Worm (Caenorhabditis elegans) whole organism, mixed stage, embryonic: ENCODE data around the gene C09H10.9.
A peak's percentile ranks its signal among the peaks of the same experiment; 100 is the strongest.

Source experiments
- M03D4.4 ChIP-seq: sonication (generic microtip); optimal IDR thresholded peaks from 2 replicates; lab custom pipeline; 2017; ENCODE audit warnings: mild to moderate bottlenecking, missing genetic modification characterization, missing compliant biosample characterization
- blmp-1 ChIP-seq: fragments of 150-350 bp; optimal IDR thresholded peaks from 2 replicates; lab custom pipeline; 2014; ENCODE audit warnings: missing biosample characterization, missing genetic modification characterization
- ceh-39 ChIP-seq: fragments of 150-350 bp; optimal IDR thresholded peaks from 2 replicates; lab custom pipeline; 2014; ENCODE audit warnings: missing biosample characterization, missing genetic modification characterization
- ceh-43 ChIP-seq: fragments of 200-800 bp; sonication (Bioruptor generic); optimal IDR thresholded peaks from 2 replicates; lab custom pipeline; 2018; ENCODE audit warnings: mild to moderate bottlenecking, missing genetic modification characterization, moderate library complexity, missing compliant biosample characterization
- ceh-83 ChIP-seq: fragments of 200-800 bp; sonication (Bioruptor generic); optimal IDR thresholded peaks from 2 replicates; lab custom pipeline; 2018; ENCODE audit warnings: mild to moderate bottlenecking, missing genetic modification characterization, missing compliant biosample characterization
- ces-1 ChIP-seq: fragments of 150-350 bp; optimal IDR thresholded peaks from 2 replicates; lab custom pipeline; 2014; ENCODE audit warnings: missing biosample characterization, missing genetic modification reagents, missing genetic modification characterization
- cnd-1 ChIP-seq: fragments of 200-800 bp; sonication (Bioruptor generic); optimal IDR thresholded peaks from 2 replicates; lab custom pipeline; 2018; ENCODE audit warnings: mild to moderate bottlenecking, missing genetic modification characterization, missing compliant biosample characterization
- drap-1 ChIP-seq: fragments of 200-800 bp; sonication (Bioruptor generic); optimal IDR thresholded peaks from 3 replicates; lab custom pipeline; 2018; ENCODE audit warnings: mild to moderate bottlenecking, missing genetic modification characterization, missing compliant biosample characterization
- elt-1 ChIP-seq: sonication (generic microtip); optimal IDR thresholded peaks from 2 replicates; lab custom pipeline; 2017; ENCODE audit warnings: missing genetic modification characterization, mild to moderate bottlenecking, missing compliant biosample characterization, antibody characterized with exemption, moderate library complexity, borderline replicate concordance; ENCODE audit not compliant: insufficient read depth
- elt-3 ChIP-seq: fragments of 150-350 bp; optimal IDR thresholded peaks from 2 replicates; lab custom pipeline; 2014; ENCODE audit warnings: missing biosample characterization, missing genetic modification characterization
- flh-1 ChIP-seq: fragments of 200-800 bp; sonication (Bioruptor generic); optimal IDR thresholded peaks from 2 replicates; lab custom pipeline; 2018; ENCODE audit warnings: mild to moderate bottlenecking, missing genetic modification characterization, moderate library complexity, missing compliant biosample characterization
- ham-2 ChIP-seq: fragments of 200-800 bp; sonication (Bioruptor generic); optimal IDR thresholded peaks from 2 replicates; lab custom pipeline; 2018; ENCODE audit warnings: mild to moderate bottlenecking, missing genetic modification characterization, missing compliant biosample characterization
- hlh-1 ChIP-seq: fragments of 150-350 bp; optimal IDR thresholded peaks from 2 replicates; lab custom pipeline; 2014; ENCODE audit warnings: missing biosample characterization, missing genetic modification reagents, missing genetic modification characterization
- lin-13 ChIP-seq: fragments of 150-350 bp; optimal IDR thresholded peaks from 2 replicates; lab custom pipeline; 2014; ENCODE audit warnings: missing biosample characterization, missing genetic modification characterization
- lin-32 ChIP-seq: fragments of 200-800 bp; sonication (Bioruptor generic); optimal IDR thresholded peaks from 2 replicates; lab custom pipeline; 2018; ENCODE audit warnings: mild to moderate bottlenecking, missing genetic modification characterization, missing compliant biosample characterization
- lsy-2 ChIP-seq: fragments of 150-350 bp; optimal IDR thresholded peaks from 2 replicates; lab custom pipeline; 2014; ENCODE audit warnings: missing biosample characterization, missing genetic modification characterization
- mep-1 ChIP-seq: fragments of 150-350 bp; optimal IDR thresholded peaks from 2 replicates; lab custom pipeline; 2017; ENCODE audit warnings: missing biosample characterization, missing genetic modification reagents, missing genetic modification characterization, inconsistent platforms
- mls-2 ChIP-seq: sonication (generic microtip); optimal IDR thresholded peaks from 2 replicates; lab custom pipeline; 2016; ENCODE audit warnings: mild to moderate bottlenecking, missing genetic modification characterization, moderate library complexity, missing compliant biosample characterization
- nhr-12 ChIP-seq: fragments of 150-350 bp; optimal IDR thresholded peaks from 2 replicates; lab custom pipeline; 2014; ENCODE audit warnings: missing biosample characterization, missing genetic modification characterization
- nhr-237 ChIP-seq: fragments of 150-350 bp; optimal IDR thresholded peaks from 2 replicates; lab custom pipeline; 2014; ENCODE audit warnings: missing biosample characterization, missing genetic modification characterization
- pha-4 ChIP-seq: fragments of 150-350 bp; optimal IDR thresholded peaks from 2 replicates; lab custom pipeline; 2018; ENCODE audit warnings: missing biosample characterization, missing genetic modification reagents, missing genetic modification characterization
- sem-2 ChIP-seq: fragments of 200-800 bp; sonication (Bioruptor generic); optimal IDR thresholded peaks from 2 replicates; lab custom pipeline; 2018; ENCODE audit warnings: mild to moderate bottlenecking, missing genetic modification characterization, missing compliant biosample characterization
- snpc-4 ChIP-seq: fragments of 150-350 bp; optimal IDR thresholded peaks from 2 replicates; lab custom pipeline; 2014; ENCODE audit warnings: missing biosample characterization, missing genetic modification characterization
- sptf-1 ChIP-seq: sonication (generic microtip); optimal IDR thresholded peaks from 2 replicates; lab custom pipeline; 2017; ENCODE audit warnings: mild to moderate bottlenecking, missing genetic modification characterization, moderate library complexity, missing compliant biosample characterization
- unc-120 ChIP-seq: sonication (generic microtip); optimal IDR thresholded peaks from 2 replicates; lab custom pipeline; 2017; ENCODE audit warnings: missing genetic modification characterization, missing compliant biosample characterization; ENCODE audit not compliant: poor library complexity, severe bottlenecking
- unc-39 ChIP-seq: fragments of 150-350 bp; optimal IDR thresholded peaks from 2 replicates; lab custom pipeline; 2014; ENCODE audit warnings: missing biosample characterization, missing genetic modification characterization
- unc-62 ChIP-seq: fragments of 150-350 bp; optimal IDR thresholded peaks from 2 replicates; lab custom pipeline; 2014; ENCODE audit warnings: missing biosample characterization, missing genetic modification reagents, missing genetic modification characterization
- zip-8 ChIP-seq: fragments of 150-350 bp; optimal IDR thresholded peaks from 2 replicates; lab custom pipeline; 2014; ENCODE audit warnings: missing biosample characterization, missing genetic modification characterization
- ztf-11 ChIP-seq: fragments of 150-350 bp; optimal IDR thresholded peaks from 2 replicates; lab custom pipeline; 2014; ENCODE audit warnings: missing biosample characterization, missing genetic modification characterization

C09H10.9 gene

DNA sequence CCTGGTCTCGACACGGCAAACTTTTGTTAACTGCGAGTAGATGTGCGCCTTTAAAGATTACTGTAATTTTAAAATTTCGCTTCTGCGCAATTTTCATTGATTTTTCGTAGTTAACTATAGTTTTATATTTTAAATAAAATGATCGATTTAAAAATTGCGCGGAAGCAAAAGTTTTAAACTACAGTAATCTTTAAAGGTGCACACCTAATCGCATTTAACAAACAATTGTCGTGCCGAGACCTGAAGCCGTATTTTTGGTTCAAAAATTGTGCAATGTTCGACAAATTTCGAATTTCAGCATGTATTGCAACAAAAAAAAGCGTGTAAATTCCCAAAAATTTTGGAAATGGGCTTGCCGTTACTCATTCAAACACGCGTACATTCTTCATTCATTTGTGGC is 9.8 kb upstream of the C09H10.9 start:
- TF ChIP-seq M03D4.4 (no peak), sptf-1 (tag; lab: Kevin White, UChicago) (no peak)

DNA sequence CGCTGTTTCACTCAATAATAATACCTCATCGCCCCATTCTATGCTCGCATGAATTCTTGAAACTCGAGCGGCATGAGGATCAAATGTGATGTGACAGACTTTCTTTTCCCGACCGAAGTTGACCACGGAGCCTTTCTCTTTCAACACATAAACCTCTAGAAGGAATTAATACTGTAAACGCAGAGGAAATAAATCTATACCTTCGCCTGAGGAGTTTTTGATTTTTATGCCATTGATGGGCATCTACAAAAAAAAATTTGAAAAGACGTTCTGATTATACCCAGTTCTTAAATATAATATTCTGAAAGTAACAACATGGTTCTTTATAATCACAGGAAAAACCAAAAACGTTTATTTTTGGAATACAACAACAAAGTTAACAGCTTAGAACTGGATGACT is 8.0 kb upstream of the C09H10.9 start, which contains the start of gene nbs-1:
nbs-1 (minus strand) TSS at position 246 of the 400 bp plus-strand sequence.
- TF ChIP-seq blmp-1 (tag; lab: Kevin White, UChicago), result no peak
- TF ChIP-seq mls-2 (tag; lab: Kevin White, UChicago), result no peak
- TF ChIP-seq ham-2 (GFP tag; lab: Kevin White, UChicago), result no peak
- no peak for TF ChIP-seq elt-3 (tag; lab: Kevin White, UChicago)
- TF ChIP-seq lin-13 (tag; lab: Kevin White, UChicago), result no peak
- TF ChIP-seq unc-120, result no peak
- TF ChIP-seq M03D4.4, result no peak
- TF ChIP-seq sptf-1 (tag; lab: Kevin White, UChicago), result no peak
- no peak for TF ChIP-seq flh-1 (GFP tag; lab: Kevin White, UChicago)
- no peak for TF ChIP-seq pha-4 (tag; lab: Kevin White, UChicago)
- no peak for TF ChIP-seq cnd-1

DNA sequence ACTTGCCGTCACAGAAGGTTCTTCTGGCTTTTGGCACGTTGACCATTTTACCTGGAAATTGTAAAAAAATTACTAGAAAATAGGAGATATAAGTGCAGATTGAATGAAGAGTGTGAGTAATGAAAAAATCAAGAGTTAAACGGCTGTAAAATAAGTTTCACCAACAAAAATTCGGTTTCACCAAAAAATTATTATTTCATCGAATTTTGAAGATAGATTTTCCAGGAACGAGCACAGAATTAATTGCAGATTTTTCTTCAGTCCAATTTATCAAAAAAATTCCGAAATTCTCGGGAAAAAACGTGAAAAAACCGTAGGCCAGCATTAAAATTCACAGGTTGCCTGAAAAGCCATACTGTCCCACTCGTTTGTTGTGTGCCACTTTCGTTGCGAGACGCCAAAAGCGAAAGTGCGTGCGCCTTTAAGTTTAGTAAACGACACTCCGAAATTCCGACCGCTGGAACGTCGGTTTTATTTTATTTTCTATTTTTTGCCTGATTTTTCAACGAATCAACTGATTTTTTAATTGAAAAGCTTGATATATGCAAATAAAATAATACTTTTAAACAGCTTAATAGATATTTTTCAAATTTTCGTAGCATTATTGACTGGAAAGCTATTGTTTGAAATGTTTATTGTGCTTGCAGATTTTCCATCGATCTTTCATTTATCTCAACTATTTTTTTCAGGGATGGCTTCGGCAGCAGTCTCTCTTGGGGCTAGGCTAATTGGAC is 6.9 kb upstream of the C09H10.9 start, which contains the start of the genes rpl-36.A and nuo-1:
rpl-36.A (minus strand) TSS at position 51 of the 734 bp plus-strand sequence.
nuo-1 (plus strand) TSS at position 684 of the 734 bp plus-strand sequence.
- TF ChIP-seq ceh-83 (no peak), elt-3 (tag; lab: Kevin White, UChicago) (no peak), sem-2 (no peak), ces-1 (GFP tag; lab: Kevin White, UChicago) (peak; percentile 53), nhr-12 (tag; lab: Kevin White, UChicago) (no peak), pha-4 (tag; lab: Kevin White, UChicago) (peak; percentile 73), nhr-237 (tag; lab: Kevin White, UChicago) (peak; percentile 94), lin-32 (GFP tag; lab: Kevin White, UChicago) (no peak), hlh-1 (peak; percentile 55), zip-8 (tag; lab: Kevin White, UChicago) (no peak), snpc-4 (tag; lab: Kevin White, UChicago) (no peak), unc-39 (tag; lab: Kevin White, UChicago) (no peak), ham-2 (GFP tag; lab: Kevin White, UChicago) (peak; percentile 1), ceh-39 (tag; lab: Kevin White, UChicago) (peak; percentile 44), lsy-2 (peak; percentile 98), blmp-1 (tag; lab: Kevin White, UChicago) (peak; percentile 89), M03D4.4 (no peak), mls-2 (tag; lab: Kevin White, UChicago) (no peak), unc-62 (GFP tag; lab: Kevin White, UChicago) (peak; percentile 34), elt-1 (tag; lab: Kevin White, UChicago) (no peak), sptf-1 (tag; lab: Kevin White, UChicago) (peak; percentile 50), cnd-1 (no peak), lin-13 (tag; lab: Kevin White, UChicago) (peak; percentile 76), flh-1 (GFP tag; lab: Kevin White, UChicago) (no peak), unc-120 (peak; percentile 80), drap-1 (GFP tag; lab: Kevin White, UChicago) (peak; percentile 4), mep-1 (tag; lab: Kevin White, UChicago) (peak; percentile 93)

DNA sequence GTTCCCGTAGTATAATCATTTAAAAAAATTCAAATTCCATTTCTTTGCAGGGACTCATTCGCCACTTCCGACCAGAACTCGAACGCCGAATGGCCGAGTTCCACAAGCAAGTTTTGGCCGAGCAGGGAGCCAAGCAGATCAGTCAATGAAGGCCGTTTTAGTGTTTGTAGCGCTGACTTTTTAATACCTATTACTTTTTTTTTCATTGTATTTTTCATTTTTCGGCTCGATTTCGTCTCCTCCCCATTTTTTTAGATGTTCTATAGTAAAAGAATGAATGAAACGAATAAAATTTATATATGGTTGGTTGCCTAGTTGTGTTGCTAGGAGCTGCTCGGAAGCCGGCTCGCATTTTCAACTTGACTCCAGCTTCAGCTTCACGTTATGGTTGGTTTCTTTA is 4.4 kb upstream of the C09H10.9 start, which contains the start of gene C09H10.4:
C09H10.4 (plus strand) TSS at position 301 of the 400 bp plus-strand sequence.
- no peak for TF ChIP-seq ztf-11

DNA sequence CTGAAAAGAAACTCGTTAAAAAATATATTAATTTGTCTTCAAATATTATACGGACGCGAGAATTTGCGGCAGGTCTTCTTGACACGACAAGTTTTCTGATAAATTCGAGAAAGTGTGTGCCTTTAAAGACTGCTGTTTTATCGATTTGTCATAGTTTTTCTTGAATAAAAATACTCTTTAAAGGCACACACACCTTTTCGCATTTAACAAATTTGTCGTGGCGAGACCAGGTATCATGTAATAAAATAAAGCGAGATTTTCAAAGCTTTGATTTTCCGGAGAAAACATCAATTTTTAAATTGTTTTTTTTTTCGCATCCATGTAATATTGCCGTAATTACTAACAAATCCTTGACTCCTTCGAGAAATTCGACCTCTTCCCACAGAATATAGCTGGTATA is 3.1 kb upstream of the C09H10.9 start:
- TF ChIP-seq ceh-39 (tag; lab: Kevin White, UChicago), result no peak
- no peak for TF ChIP-seq lsy-2
- no peak for TF ChIP-seq sptf-1 (tag; lab: Kevin White, UChicago)
- no peak for TF ChIP-seq drap-1 (GFP tag; lab: Kevin White, UChicago)
- TF ChIP-seq lin-13 (tag; lab: Kevin White, UChicago), result no peak
- no peak for TF ChIP-seq lin-32 (GFP tag; lab: Kevin White, UChicago)
- TF ChIP-seq unc-120, result no peak
- no peak for TF ChIP-seq nhr-237 (tag; lab: Kevin White, UChicago)
- no peak for TF ChIP-seq ceh-43 (GFP tag; lab: Kevin White, UChicago)
